Worm (Caenorhabditis elegans): ENCODE results near the gene K11D12.12.

K11D12.12 gene

ce11 chrV:5049333-5049942 lies 2.6 kb upstream of the K11D12.12 start, which contains the start of the genes pqn-51 and K11D12.14 (continued):
- TF ChIP-seq snpc-3.4 (tag; optimal IDR thresholded peaks at IDR 0.05) (no peak), somi-1 (GFP tag; optimal IDR thresholded peaks at IDR 0.05) (peak; percentile 77), pha-4 (tag; optimal IDR thresholded peaks at IDR 0.05) (peak; percentile 51), lir-1 (GFP tag; conservative IDR thresholded peaks at IDR 0.05) (peak; percentile 62; the same call in 1 of the 2 replicates), hsf-1 (GFP tag; IDR thresholded peaks at IDR 0.05) (no peak), ama-1 (optimal IDR thresholded peaks at IDR 0.05) (peak; percentile 93), ama-1 (GFP tag; optimal IDR thresholded peaks at IDR 0.05) (no peak), mes-4 (tag; optimal IDR thresholded peaks at IDR 0.05) (no peak), snpc-1.1 (tag; optimal IDR thresholded peaks at IDR 0.05; ENCODE audit: insufficient read depth) (no peak), ztf-3 (GFP tag; optimal IDR thresholded peaks at IDR 0.05) (peak; percentile 15), lin-35 (GFP tag; optimal IDR thresholded peaks at IDR 0.05) (peak in 2 of 3 experiments; percentile 34 to 90), ccch-3 (GFP tag; optimal IDR thresholded peaks at IDR 0.05) (no peak), nfya-1 (tag; optimal IDR thresholded peaks at IDR 0.05; ENCODE audit: borderline replicate concordance, insufficient read depth) (no peak), T07F8.4 (tag; optimal IDR thresholded peaks at IDR 0.05) (no peak), attf-5 (GFP tag; optimal IDR thresholded peaks at IDR 0.05) (peak; percentile 94), chd-7 (tag; optimal IDR thresholded peaks at IDR 0.05) (no peak), egl-18 (GFP tag; IDR thresholded peaks at IDR 0.05) (peak; percentile 71; the same call in 1 of the 2 replicates), dox-1 (GFP tag; IDR thresholded peaks at IDR 0.05) (peak; percentile 97), C06A6.2 (GFP tag; conservative IDR thresholded peaks at IDR 0.05) (peak; percentile 92), tbp1 (GFP tag; optimal IDR thresholded peaks at IDR 0.05) (peak; percentile 68), nhr-179 (tag; optimal IDR thresholded peaks at IDR 0.05) (no peak), zfh-2 (GFP tag; conservative IDR thresholded peaks at IDR 0.05) (peak; percentile 93), cebp-1 (GFP tag; IDR thresholded peaks at IDR 0.05) (peak; percentile 90), cebp-1 (tag; optimal IDR thresholded peaks at IDR 0.05) (peak; percentile 97), K11D2.4 (GFP tag; IDR thresholded peaks at IDR 0.05) (peak; percentile 94), egl-44 (GFP tag; IDR thresholded peaks at IDR 0.05) (peak; percentile 76; the same call in 1 of the 2 replicates), Y53F4B.3 (GFP tag; IDR thresholded peaks at IDR 0.05) (no peak), tlf-1 (GFP tag; optimal IDR thresholded peaks at IDR 0.05) (peak; percentile 61), ztf-18 (tag; optimal IDR thresholded peaks at IDR 0.05) (peak; percentile 93), dpff-1 (tag; optimal IDR thresholded peaks at IDR 0.05) (no peak), ceh-91 (GFP tag; IDR thresholded peaks at IDR 0.05) (peak; percentile 64), madf-3 (GFP tag; IDR thresholded peaks at IDR 0.05) (0 out of 2 replicates have a peak, but pooled peaks have one; percentile 64), him-1 (tag; optimal IDR thresholded peaks at IDR 0.05) (no peak), gei-17 (GFP tag; optimal IDR thresholded peaks at IDR 0.05) (peak; percentile 72), rec-8 (tag; optimal IDR thresholded peaks at IDR 0.05) (no peak), cebp-2 (GFP tag; IDR thresholded peaks at IDR 0.05) (no peak), bed-2 (GFP tag; IDR thresholded peaks at IDR 0.05) (peak; percentile 87), lsy-27 (tag; optimal IDR thresholded peaks at IDR 0.05; ENCODE audit: borderline replicate concordance, insufficient read depth) (no peak), unc-130 (GFP tag; optimal IDR thresholded peaks at IDR 0.05) (no peak), egrh-3 (GFP tag; IDR thresholded peaks at IDR 0.05) (peak; percentile 72), die-1 (tag; optimal IDR thresholded peaks at IDR 0.05) (no peak), efl-1 (GFP tag; optimal IDR thresholded peaks at IDR 0.05) (peak; percentile 44), attf-6 (GFP tag; IDR thresholded peaks at IDR 0.05) (peak; percentile 74), F33H1.4 (GFP tag; IDR thresholded peaks at IDR 0.05) (peak; percentile 73), D2030.7 (GFP tag; IDR thresholded peaks at IDR 0.05) (peak; percentile 90), lag-1 (GFP tag; IDR thresholded peaks at IDR 0.05) (no peak), ceh-40 (GFP tag; IDR thresholded peaks at IDR 0.05) (no peak)

Measured in whole organism, young adult.